Fruit fly (Drosophila melanogaster) whole organism, embryonic: Measurements from ENCODE around the gene CG3104.

ENCODE experiments used
- Abd-B ChIP-seq: fragments of 200-800 bp; sonication (Bioruptor generic); optimal IDR thresholded peaks from 2 replicates; lab custom pipeline; 2018; ENCODE audit warnings: missing biosample characterization, mild to moderate bottlenecking, missing genetic modification characterization, moderate library complexity
- Bdp1 ChIP-seq: fragments of 200-800 bp; sonication (Bioruptor generic); optimal IDR thresholded peaks from 3 replicates; lab custom pipeline; 2016; ENCODE audit warnings: missing biosample characterization, missing genetic modification characterization
- CG11560 ChIP-seq: fragments of 200-800 bp; sonication (Bioruptor generic); IDR thresholded peaks from 3 replicates; pipeline ENCODE4 v1.3.6; 2022; ENCODE audit warnings: missing biosample characterization, missing genetic modification characterization
- CG12391 ChIP-seq: fragments of 200-800 bp; sonication (Bioruptor generic); optimal IDR thresholded peaks from 3 replicates; lab custom pipeline; 2018; ENCODE audit warnings: missing biosample characterization, mild to moderate bottlenecking, missing genetic modification characterization, moderate library complexity
- CG13424 ChIP-seq: fragments of 200-800 bp; sonication (Bioruptor generic); optimal IDR thresholded peaks from 2 replicates; lab custom pipeline; 2019; ENCODE audit warnings: missing biosample characterization, mild to moderate bottlenecking, missing genetic modification characterization, moderate library complexity
- CG14965 ChIP-seq: fragments of 200-800 bp; sonication (Bioruptor generic); optimal IDR thresholded peaks from 2 replicates; lab custom pipeline; 2016; ENCODE audit warnings: missing biosample characterization, missing genetic modification characterization, borderline replicate concordance
- CG2129 ChIP-seq: fragments of 200-800 bp; sonication (Bioruptor generic); IDR thresholded peaks from 2 replicates; pipeline ENCODE4 v1.3.6; 2022; ENCODE audit warnings: missing biosample characterization, missing genetic modification characterization; ENCODE audit not compliant: partially characterized antibody
- CG34376 ChIP-seq: fragments of 200-800 bp; sonication (Bioruptor generic); optimal IDR thresholded peaks from 2 replicates; lab custom pipeline; 2018; ENCODE audit warnings: missing biosample characterization, mild to moderate bottlenecking, missing genetic modification characterization
- CG4282 ChIP-seq: fragments of 200-800 bp; sonication (Bioruptor generic); optimal IDR thresholded peaks from 2 replicates; lab custom pipeline; 2016; ENCODE audit warnings: missing biosample characterization, missing genetic modification characterization
- CG4617 ChIP-seq: fragments of 200-800 bp; sonication (Bioruptor generic); optimal IDR thresholded peaks from 3 replicates; lab custom pipeline; 2016; ENCODE audit warnings: missing biosample characterization, missing genetic modification characterization, borderline replicate concordance
- CG5245 ChIP-seq: fragments of 200-800 bp; sonication (Bioruptor generic); optimal IDR thresholded peaks from 3 replicates; lab custom pipeline; 2016; ENCODE audit warnings: missing biosample characterization, missing genetic modification characterization
- CG6689 ChIP-seq: fragments of 200-800 bp; sonication (Bioruptor generic); IDR thresholded peaks from 2 replicates; pipeline ENCODE4 v1.3.6; 2022; ENCODE audit warnings: missing biosample characterization, missing genetic modification characterization
- CG6765 ChIP-seq: fragments of 200-800 bp; sonication (Bioruptor generic); optimal IDR thresholded peaks from 3 replicates; lab custom pipeline; 2017; ENCODE audit warnings: missing biosample characterization, mild to moderate bottlenecking, missing genetic modification characterization
- CG7963 ChIP-seq: fragments of 200-800 bp; sonication (Bioruptor generic); IDR thresholded peaks from 3 replicates; pipeline ENCODE4 v1.3.6; 2022; ENCODE audit warnings: missing biosample characterization, missing genetic modification characterization; ENCODE audit not compliant: partially characterized antibody
- CG8089 ChIP-seq: fragments of 200-800 bp; sonication (Bioruptor generic); optimal IDR thresholded peaks from 3 replicates; lab custom pipeline; 2016; ENCODE audit warnings: missing biosample characterization, missing genetic modification characterization
- CG9437 ChIP-seq: fragments of 200-800 bp; sonication (Bioruptor generic); optimal IDR thresholded peaks from 2 replicates; lab custom pipeline; 2018; ENCODE audit warnings: missing biosample characterization, mild to moderate bottlenecking, missing genetic modification characterization
- CHES-1-like ChIP-seq: fragments of 200-800 bp; sonication (Bioruptor generic); optimal IDR thresholded peaks from 2 replicates; lab custom pipeline; 2016; ENCODE audit warnings: missing biosample characterization, missing genetic modification characterization
- Camta ChIP-seq: fragments of 200-800 bp; sonication (Bioruptor generic); optimal IDR thresholded peaks from 2 replicates; lab custom pipeline; 2016; ENCODE audit warnings: missing biosample characterization, missing genetic modification characterization
- Deaf1 ChIP-seq: fragments of 200-800 bp; optimal IDR thresholded peaks from 3 replicates; lab custom pipeline; 2019; ENCODE audit warnings: missing biosample characterization, mild to moderate bottlenecking, missing genetic modification characterization, moderate library complexity
- Doc2 ChIP-seq: fragments of 200-800 bp; sonication (Bioruptor generic); IDR thresholded peaks from 2 replicates; pipeline ENCODE4 v1.3.6; 2022; ENCODE audit warnings: missing biosample characterization, missing genetic modification characterization
- Lpt ChIP-seq: fragments of >200 bp; optimal IDR thresholded peaks from 2 replicates; lab custom pipeline; 2018; ENCODE audit warnings: missing biosample characterization, missing genetic modification characterization
- MBD-R2 ChIP-seq: fragments of 200-800 bp; sonication (Bioruptor generic); IDR thresholded peaks from 2 replicates; pipeline ENCODE4 v1.3.6; 2022; ENCODE audit warnings: missing biosample characterization, missing genetic modification characterization
- NC2β ChIP-seq: fragments of 200-800 bp; sonication (Bioruptor generic); optimal IDR thresholded peaks from 2 replicates; lab custom pipeline; 2016; ENCODE audit warnings: missing biosample characterization, missing genetic modification characterization
- Oaz ChIP-seq: fragments of 200-800 bp; sonication (Bioruptor generic); IDR thresholded peaks from 2 replicates; pipeline ENCODE4 v1.3.6; 2022; ENCODE audit warnings: missing biosample characterization, missing genetic modification characterization
- Optix ChIP-seq: fragments of 200-800 bp; sonication (Bioruptor generic); IDR thresholded peaks from 3 replicates; pipeline ENCODE4 v1.3.6; 2022; ENCODE audit warnings: missing biosample characterization, missing genetic modification characterization
- Scr ChIP-seq: fragments of 200-800 bp; sonication (Bioruptor generic); IDR thresholded peaks from 2 replicates; pipeline ENCODE4 v1.3.6; 2022; ENCODE audit warnings: missing biosample characterization, missing genetic modification characterization; ENCODE audit not compliant: partially characterized antibody
- Sin3A ChIP-seq: fragments of >200 bp; optimal IDR thresholded peaks from 2 replicates; lab custom pipeline; 2018
- Spps ChIP-seq: fragments of 200-800 bp; sonication (Bioruptor generic); optimal IDR thresholded peaks from 2 replicates; lab custom pipeline; 2018; ENCODE audit warnings: missing biosample characterization, mild to moderate bottlenecking, missing genetic modification characterization
- Trl ChIP-seq, 3 experiments: fragments of >200 bp in 2 of 3; fragments of 200-800 bp in 1 of 3; sonication (Bioruptor generic) in 1 of 3; optimal IDR thresholded peaks; 2 replicates in 1 of 3; 3 replicates in 2 of 3; lab custom pipeline; 2016 to 2017; ENCODE audit warnings: missing biosample characterization in 1 of 3, missing genetic modification characterization in 1 of 3
- Xbp1 ChIP-seq: fragments of 200-800 bp; sonication (Bioruptor generic); optimal IDR thresholded peaks from 3 replicates; lab custom pipeline; 2016; ENCODE audit warnings: missing biosample characterization, mild to moderate bottlenecking, missing genetic modification characterization
- al ChIP-seq: fragments of 200-800 bp; sonication (Bioruptor generic); IDR thresholded peaks from 2 replicates; pipeline ENCODE4 v1.3.6; 2022; ENCODE audit warnings: missing biosample characterization, missing genetic modification characterization
- ara ChIP-seq: fragments of 200-800 bp; sonication (Bioruptor generic); IDR thresholded peaks from 2 replicates; pipeline ENCODE4 v1.3.6; 2022; ENCODE audit warnings: missing biosample characterization, missing genetic modification characterization
- bowl ChIP-seq: fragments of 200-800 bp; sonication (Bioruptor generic); IDR thresholded peaks from 2 replicates; pipeline ENCODE4 v1.3.6; 2022; ENCODE audit warnings: missing biosample characterization, missing genetic modification characterization
- bsh ChIP-seq, 2 experiments: fragments of 200-800 bp; sonication (Bioruptor generic); optimal IDR thresholded peaks; 2 replicates each; lab custom pipeline; 2017 to 2018; ENCODE audit warnings: mild to moderate bottlenecking in 2 of 2, missing biosample characterization in 2 of 2, missing genetic modification characterization in 2 of 2, moderate library complexity in 1 of 2
- cg ChIP-seq: fragments of 200-800 bp; sonication (Bioruptor generic); optimal IDR thresholded peaks from 3 replicates; lab custom pipeline; 2019; ENCODE audit warnings: missing biosample characterization, mild to moderate bottlenecking, missing genetic modification characterization, moderate library complexity
- dmrt11E ChIP-seq: fragments of 200-800 bp; sonication (Bioruptor generic); optimal IDR thresholded peaks from 3 replicates; lab custom pipeline; 2018; ENCODE audit warnings: missing biosample characterization, mild to moderate bottlenecking, missing genetic modification characterization, moderate library complexity
- emc ChIP-seq: fragments of 200-800 bp; sonication (Bioruptor generic); optimal IDR thresholded peaks from 2 replicates; lab custom pipeline; 2016; ENCODE audit warnings: missing biosample characterization, missing genetic modification characterization
- fru ChIP-seq: fragments of >200 bp; optimal IDR thresholded peaks from 2 replicates; lab custom pipeline; 2017
- ham ChIP-seq: fragments of 200-800 bp; sonication (Bioruptor generic); IDR thresholded peaks from 2 replicates; pipeline ENCODE4 v1.3.6; 2022; ENCODE audit warnings: missing biosample characterization, missing genetic modification characterization
- ind ChIP-seq: fragments of 200-800 bp; sonication (Bioruptor generic); optimal IDR thresholded peaks from 3 replicates; lab custom pipeline; 2016; ENCODE audit warnings: missing biosample characterization, missing genetic modification characterization
- ken ChIP-seq: fragments of 200-800 bp; sonication (Bioruptor generic); IDR thresholded peaks from 3 replicates; pipeline ENCODE4 v1.3.6; 2022; ENCODE audit warnings: missing biosample characterization, missing genetic modification characterization
- row ChIP-seq: fragments of 200-800 bp; sonication (Bioruptor generic); IDR thresholded peaks from 3 replicates; pipeline ENCODE4 v1.3.6; 2022; ENCODE audit warnings: missing biosample characterization, missing genetic modification characterization
- run ChIP-seq: fragments of 200-800 bp; sonication (Bioruptor generic); optimal IDR thresholded peaks from 3 replicates; lab custom pipeline; 2018; ENCODE audit warnings: missing biosample characterization, mild to moderate bottlenecking, missing genetic modification characterization
- sd ChIP-seq: fragments of 200-800 bp; sonication (Bioruptor generic); optimal IDR thresholded peaks from 3 replicates; lab custom pipeline; 2018; ENCODE audit warnings: missing biosample characterization, mild to moderate bottlenecking, missing genetic modification characterization, moderate library complexity
- seq ChIP-seq: fragments of 200-800 bp; sonication (Bioruptor generic); IDR thresholded peaks from 2 replicates; pipeline ENCODE4 v1.3.6; 2022; ENCODE audit warnings: missing biosample characterization, missing genetic modification characterization
- shn ChIP-seq: fragments of 200-800 bp; sonication (Bioruptor generic); optimal IDR thresholded peaks from 3 replicates; lab custom pipeline; 2016; ENCODE audit warnings: missing biosample characterization, missing genetic modification characterization
- slbo ChIP-seq: fragments of 200-800 bp; sonication (Bioruptor generic); IDR thresholded peaks from 2 replicates; pipeline ENCODE4 v1.3.6; 2022; ENCODE audit warnings: missing biosample characterization, missing genetic modification characterization
- trh ChIP-seq: fragments of 200-800 bp; sonication (Bioruptor generic); optimal IDR thresholded peaks from 2 replicates; lab custom pipeline; 2016; ENCODE audit warnings: missing biosample characterization, missing genetic modification characterization
- ttk ChIP-seq: fragments of 200-800 bp; sonication (Bioruptor generic); IDR thresholded peaks from 2 replicates; pipeline ENCODE4 v2.1.2; 2022; ENCODE audit warnings: missing biosample characterization, missing genetic modification characterization
- wor ChIP-seq: fragments of 200-800 bp; sonication (Bioruptor generic); IDR thresholded peaks from 2 replicates; pipeline ENCODE4 v1.3.6; 2022; ENCODE audit warnings: missing biosample characterization, missing genetic modification characterization
- z ChIP-seq: fragments of 200-800 bp; sonication (Bioruptor generic); IDR thresholded peaks from 3 replicates; pipeline ENCODE4 v1.3.6; 2022; ENCODE audit warnings: missing biosample characterization, missing genetic modification characterization

Gene CG3104

DNA sequence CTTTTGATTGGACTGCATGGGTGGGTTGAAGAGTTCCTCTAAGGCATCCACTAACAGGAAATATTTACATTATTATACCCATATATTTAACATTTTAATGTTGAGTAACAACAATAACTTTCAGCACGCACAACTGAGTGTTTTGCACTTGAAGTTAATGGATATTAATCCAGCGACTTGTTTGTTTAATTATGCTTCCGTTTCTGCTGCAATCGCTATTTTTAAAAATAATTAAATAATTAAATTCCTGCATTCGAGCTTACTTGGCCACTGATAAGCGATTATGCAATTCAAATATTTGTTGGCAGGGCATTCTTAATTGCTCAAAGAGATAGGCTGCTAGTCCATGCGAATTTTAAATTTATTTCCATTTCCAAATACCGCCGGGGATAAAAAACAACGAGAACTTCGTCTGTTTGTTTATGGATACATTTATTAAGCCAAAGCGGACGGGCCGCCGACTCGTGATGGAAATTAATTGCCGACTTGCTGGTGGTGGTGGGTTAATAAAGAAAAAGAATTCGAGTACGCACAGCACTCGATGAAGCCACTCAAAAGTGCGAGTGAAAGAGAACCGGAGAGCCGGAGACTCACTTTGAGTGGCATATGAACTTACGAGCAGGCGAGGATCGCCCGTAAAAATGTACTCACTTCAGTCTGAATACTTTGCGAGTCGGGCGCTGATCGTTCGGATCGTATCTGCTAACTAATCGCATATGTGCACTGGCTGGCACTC is 6.5 kb upstream of the CG3104 start (continued):
- TF ChIP-seq emc = no peak
- no peak for TF ChIP-seq Scr
- no peak for TF ChIP-seq CG11560 (tag; lab: Robert Waterston, UW)
- no peak for TF ChIP-seq dmrt11E
- TF ChIP-seq wor = no peak
- TF ChIP-seq shn (GFP tag; lab: Kevin White, UChicago) = no peak
- TF ChIP-seq Sin3A = no peak
- no peak for TF ChIP-seq ttk
- TF ChIP-seq sd = peak; percentile 75
- no peak for TF ChIP-seq trh (GFP tag; lab: Kevin White, UChicago)
- peak; percentile 99 for TF ChIP-seq z (GFP tag; lab: Robert Waterston, UW)
- peak; percentile 6 for TF ChIP-seq CG12391 (tag; lab: Kevin White, UChicago)
- TF ChIP-seq ara (GFP tag; lab: Robert Waterston, UW) = no peak
- no peak for TF ChIP-seq slbo (GFP tag; lab: Robert Waterston, UW)
- TF ChIP-seq ken (GFP tag; lab: Robert Waterston, UW) = no peak
- no peak for TF ChIP-seq CG4282 (GFP tag; lab: Kevin White, UChicago)
- TF ChIP-seq CG7963 (GFP tag; lab: Robert Waterston, UW) = no peak
- no peak for TF ChIP-seq al (GFP tag; lab: Robert Waterston, UW)
- TF ChIP-seq ham = no peak
- TF ChIP-seq NC2β = no peak
- no peak for TF ChIP-seq CG14965 (GFP tag; lab: Kevin White, UChicago)
- TF ChIP-seq Lpt (GFP tag; lab: Kevin White, UChicago) = no peak
- TF ChIP-seq bowl (GFP tag; lab: Robert Waterston, UW) = no peak
- no peak for TF ChIP-seq CG8089 (GFP tag; lab: Kevin White, UChicago)
- no peak for TF ChIP-seq Doc2 (GFP tag; lab: Robert Waterston, UW)
- peak; percentile 8 for TF ChIP-seq Camta (GFP tag; lab: Kevin White, UChicago)
- no peak for TF ChIP-seq Bdp1 (GFP tag; lab: Kevin White, UChicago)
- no peak for TF ChIP-seq MBD-R2 (GFP tag; lab: Robert Waterston, UW)
- no peak for TF ChIP-seq CG13424 (tag; lab: Kevin White, UChicago)
- TF ChIP-seq Optix (GFP tag; lab: Robert Waterston, UW) = no peak
- no peak for TF ChIP-seq CG9437 (GFP tag; lab: Kevin White, UChicago)
- TF ChIP-seq Trl (optimal IDR thresholded peaks at IDR 0.05; lab: Kevin White, UChicago) = peak; percentile 67
- peak; percentile 14 for TF ChIP-seq Trl (GFP tag; optimal IDR thresholded peaks at IDR 0.05; lab: Kevin White, UChicago)
- no peak for TF ChIP-seq CG2129
- TF ChIP-seq seq = no peak
- TF ChIP-seq Xbp1 (GFP tag; lab: Kevin White, UChicago) = no peak
- TF ChIP-seq CG6689 = no peak
- TF ChIP-seq Spps (tag; lab: Kevin White, UChicago) = no peak
- TF ChIP-seq Deaf1 (tag; lab: Kevin White, UChicago) = peak; percentile 76
- TF ChIP-seq Abd-B (GFP tag; lab: Kevin White, UChicago) = no peak
- no peak for TF ChIP-seq cg (GFP tag; lab: Kevin White, UChicago)
- TF ChIP-seq Oaz = no peak
- TF ChIP-seq CG5245 (GFP tag; lab: Kevin White, UChicago) = no peak
- no peak for TF ChIP-seq CG6765 (GFP tag; lab: Kevin White, UChicago)
- no peak for TF ChIP-seq fru (lab: Kevin White, UChicago)
- TF ChIP-seq row (GFP tag; lab: Robert Waterston, UW) = no peak
- TF ChIP-seq CG4617 = no peak
- no peak for TF ChIP-seq run (tag; lab: Kevin White, UChicago)
- no peak for TF ChIP-seq CHES-1-like
- peak; percentile 53 for TF ChIP-seq CG34376 (GFP tag; lab: Kevin White, UChicago)
- peak; percentile 7 to 55 for TF ChIP-seq bsh (GFP tag; optimal IDR thresholded peaks at IDR 0.05; lab: Kevin White, UChicago)
- TF ChIP-seq ind = no peak
